Worm (Caenorhabditis elegans) whole organism, L1 larva: Measurements from ENCODE around the gene sshk-1.
A peak's percentile ranks its signal among the peaks of the same experiment; 100 is the strongest.

Source experiments
- C16A3.4 ChIP-seq: fragments of 150-350 bp; optimal IDR thresholded peaks from 2 replicates; lab custom pipeline; 2014; ENCODE audit warnings: missing biosample characterization, missing genetic modification characterization
- alr-1 ChIP-seq: fragments of 200-800 bp; sonication (Bioruptor generic); optimal IDR thresholded peaks from 2 replicates; lab custom pipeline; 2018; ENCODE audit warnings: borderline replicate concordance, mild to moderate bottlenecking, missing genetic modification characterization, missing compliant biosample characterization
- blmp-1 ChIP-seq: fragments of 150-350 bp; optimal IDR thresholded peaks from 2 replicates; lab custom pipeline; 2014; ENCODE audit warnings: missing biosample characterization, missing genetic modification characterization
- ceh-82 ChIP-seq, 3 experiments: fragments of 150-350 bp in 1 of 3; sonication (generic microtip) in 2 of 3; optimal IDR thresholded peaks; 2 replicates each; lab custom pipeline; 2014 to 2017; ENCODE audit warnings: missing biosample characterization in 3 of 3, missing genetic modification characterization in 3 of 3
- ceh-88 ChIP-seq: fragments of 200-800 bp; sonication (Bioruptor generic); IDR thresholded peaks from 2 replicates; pipeline ENCODE4 v1.3.6; 2022; ENCODE audit warnings: missing genetic modification characterization, missing compliant biosample characterization
- ceh-90 ChIP-seq: sonication (generic microtip); optimal IDR thresholded peaks from 2 replicates; lab custom pipeline; 2016; ENCODE audit warnings: missing genetic modification characterization, missing compliant biosample characterization
- efl-1 ChIP-seq, 4 experiments: fragments of 150-350 bp; optimal IDR thresholded peaks in 3 of 4; peaks in 1 of 4; 1 replicate in 1 of 4; 2 replicates in 3 of 4; lab custom pipeline; 2014; ENCODE audit warnings: missing biosample characterization in 2 of 4, missing genetic modification characterization in 2 of 4, missing genetic modification reagents in 2 of 4
- elt-3 ChIP-seq, 6 experiments: fragments of 150-350 bp in 1 of 6; sonication (generic microtip); optimal IDR thresholded peaks; 2 replicates each; lab custom pipeline; 2017 to 2018; ENCODE audit warnings: missing biosample characterization in 6 of 6, missing genetic modification characterization in 6 of 6, inconsistent platforms in 1 of 6
- ets-5 ChIP-seq: fragments of 200-800 bp; sonication (Bioruptor generic); IDR thresholded peaks from 2 replicates; pipeline ENCODE4 v1.3.6; 2022; ENCODE audit warnings: missing genetic modification characterization, missing compliant biosample characterization
- fkh-4 ChIP-seq: sonication (generic microtip); optimal IDR thresholded peaks from 2 replicates; lab custom pipeline; 2016; ENCODE audit warnings: missing compliant biosample characterization, missing genetic modification characterization, borderline replicate concordance
- grh-1 ChIP-seq: fragments of 200-800 bp; sonication (Bioruptor generic); IDR thresholded peaks from 2 replicates; pipeline ENCODE4 v1.3.6; 2022; ENCODE audit warnings: missing genetic modification reagents, missing genetic modification characterization, missing compliant biosample characterization
- jun-1 ChIP-seq: fragments of 150-350 bp; optimal IDR thresholded peaks from 2 replicates; lab custom pipeline; 2014; ENCODE audit warnings: missing biosample characterization, missing genetic modification reagents, missing genetic modification characterization
- lin-14 ChIP-seq: fragments of 200-800 bp; sonication (Bioruptor generic); optimal IDR thresholded peaks from 2 replicates; lab custom pipeline; 2018; ENCODE audit warnings: mild to moderate bottlenecking, missing genetic modification characterization, moderate library complexity, missing compliant biosample characterization
- lin-35 ChIP-seq, 2 experiments: fragments of 150-350 bp; optimal IDR thresholded peaks; 2 replicates each; lab custom pipeline; 2014; ENCODE audit warnings: missing biosample characterization in 2 of 2, missing genetic modification characterization in 2 of 2, missing genetic modification reagents in 2 of 2
- lin-39 ChIP-seq: fragments of 150-350 bp; optimal IDR thresholded peaks from 2 replicates; lab custom pipeline; 2014; ENCODE audit warnings: missing biosample characterization, missing genetic modification reagents, missing genetic modification characterization
- lir-3 ChIP-seq: sonication (generic microtip); optimal IDR thresholded peaks from 2 replicates; lab custom pipeline; 2016; ENCODE audit warnings: mild to moderate bottlenecking, missing genetic modification characterization, moderate library complexity, missing compliant biosample characterization; ENCODE audit not compliant: poor library complexity
- lsy-2 ChIP-seq, 2 experiments: fragments of 150-350 bp; optimal IDR thresholded peaks; 2 replicates each; lab custom pipeline; 2014; ENCODE audit warnings: missing biosample characterization in 2 of 2, missing genetic modification characterization in 2 of 2
- mab-9 ChIP-seq: fragments of 200-800 bp; sonication (Bioruptor generic); IDR thresholded peaks from 2 replicates; pipeline ENCODE4 v1.3.6; 2022; ENCODE audit warnings: missing genetic modification reagents, missing genetic modification characterization, missing compliant biosample characterization
- mdl-1 ChIP-seq, 2 experiments: fragments of 150-350 bp; optimal IDR thresholded peaks; 2 replicates each; lab custom pipeline; 2014 to 2017; ENCODE audit warnings: missing biosample characterization in 2 of 2, missing genetic modification characterization in 2 of 2, inconsistent platforms in 1 of 2
- mef-2 ChIP-seq: fragments of 150-350 bp; optimal IDR thresholded peaks from 2 replicates; lab custom pipeline; 2014; ENCODE audit warnings: missing biosample characterization, missing genetic modification characterization
- mep-1 ChIP-seq: fragments of 150-350 bp; optimal IDR thresholded peaks from 2 replicates; lab custom pipeline; 2014; ENCODE audit warnings: missing biosample characterization, missing genetic modification characterization
- nhr-11 ChIP-seq: fragments of 150-350 bp; optimal IDR thresholded peaks from 2 replicates; lab custom pipeline; 2014; ENCODE audit warnings: missing biosample characterization, missing genetic modification characterization
- nhr-19 ChIP-seq: fragments of 200-800 bp; sonication (Bioruptor generic); conservative IDR thresholded peaks from 2 replicates; pipeline ENCODE4 v1.3.6; 2022; ENCODE audit warnings: missing genetic modification characterization, missing compliant biosample characterization
- nhr-237 ChIP-seq: fragments of 150-350 bp; optimal IDR thresholded peaks from 2 replicates; lab custom pipeline; 2014; ENCODE audit warnings: missing biosample characterization, missing genetic modification characterization
- nhr-28 ChIP-seq: fragments of 150-350 bp; optimal IDR thresholded peaks from 2 replicates; lab custom pipeline; 2014; ENCODE audit warnings: missing biosample characterization, missing genetic modification characterization
- nhr-71 ChIP-seq: sonication (generic microtip); optimal IDR thresholded peaks from 2 replicates; lab custom pipeline; 2016; ENCODE audit warnings: mild to moderate bottlenecking, missing genetic modification characterization, moderate library complexity, missing compliant biosample characterization
- nhr-77 ChIP-seq: fragments of 150-350 bp; optimal IDR thresholded peaks from 2 replicates; lab custom pipeline; 2014; ENCODE audit warnings: missing biosample characterization, missing genetic modification characterization
- nhr-90 ChIP-seq: sonication (generic microtip); optimal IDR thresholded peaks from 2 replicates; lab custom pipeline; 2016; ENCODE audit warnings: mild to moderate bottlenecking, missing genetic modification characterization, missing compliant biosample characterization; ENCODE audit not compliant: poor library complexity
- pax-3 ChIP-seq: fragments of 200-800 bp; sonication (Bioruptor generic); optimal IDR thresholded peaks from 2 replicates; lab custom pipeline; 2018; ENCODE audit warnings: mild to moderate bottlenecking, missing genetic modification characterization, moderate library complexity, missing compliant biosample characterization
- pqm-1 ChIP-seq: sonication (generic microtip); optimal IDR thresholded peaks from 3 replicates; lab custom pipeline; 2017; ENCODE audit warnings: missing biosample characterization, missing genetic modification characterization
- rnt-1 ChIP-seq: sonication (generic microtip); optimal IDR thresholded peaks from 2 replicates; lab custom pipeline; 2016; ENCODE audit warnings: mild to moderate bottlenecking, missing genetic modification characterization, moderate library complexity, missing compliant biosample characterization
- skn-1 ChIP-seq: fragments of 150-350 bp; optimal IDR thresholded peaks from 2 replicates; lab custom pipeline; 2014; ENCODE audit warnings: missing biosample characterization, missing genetic modification characterization
- snpc-4 ChIP-seq: fragments of 150-350 bp; optimal IDR thresholded peaks from 2 replicates; lab custom pipeline; 2014; ENCODE audit warnings: missing biosample characterization, missing genetic modification characterization
- snu-23 ChIP-seq: sonication (generic microtip); optimal IDR thresholded peaks from 2 replicates; lab custom pipeline; 2016; ENCODE audit warnings: missing genetic modification characterization, missing compliant biosample characterization
- sox-4 ChIP-seq: sonication (generic microtip); optimal IDR thresholded peaks from 2 replicates; lab custom pipeline; 2016; ENCODE audit warnings: missing genetic modification characterization, missing compliant biosample characterization
- sptf-1 ChIP-seq: fragments of 150-350 bp; optimal IDR thresholded peaks from 2 replicates; lab custom pipeline; 2014; ENCODE audit warnings: missing biosample characterization, missing genetic modification characterization
- tbx-2 ChIP-seq: sonication (generic microtip); optimal IDR thresholded peaks from 2 replicates; lab custom pipeline; 2016; ENCODE audit warnings: missing genetic modification characterization, missing compliant biosample characterization
- unc-130 ChIP-seq: fragments of 150-350 bp; optimal IDR thresholded peaks from 2 replicates; lab custom pipeline; 2017; ENCODE audit warnings: missing biosample characterization, missing genetic modification characterization, inconsistent platforms
- unc-30 ChIP-seq: sonication (generic microtip); optimal IDR thresholded peaks from 2 replicates; lab custom pipeline; 2017; ENCODE audit warnings: missing biosample characterization, missing genetic modification characterization
- vab-15 ChIP-seq: sonication (generic microtip); optimal IDR thresholded peaks from 2 replicates; lab custom pipeline; 2017; ENCODE audit warnings: missing genotype, mild to moderate bottlenecking, missing genetic modification characterization, missing compliant biosample characterization
- xbp-1 ChIP-seq: sonication (generic microtip); optimal IDR thresholded peaks from 2 replicates; lab custom pipeline; 2016; ENCODE audit warnings: missing genetic modification characterization, missing compliant biosample characterization
- zip-4 ChIP-seq: fragments of 200-800 bp; sonication (Bioruptor generic); optimal IDR thresholded peaks from 2 replicates; lab custom pipeline; 2018; ENCODE audit warnings: mild to moderate bottlenecking, missing genetic modification characterization, moderate library complexity, missing compliant biosample characterization
- ztf-11 ChIP-seq, 2 experiments: sonication (generic microtip); optimal IDR thresholded peaks; 2 replicates each; lab custom pipeline; 2016 to 2017; ENCODE audit warnings: missing genetic modification characterization in 2 of 2, missing biosample characterization in 1 of 2, missing compliant biosample characterization in 1 of 2

sshk-1 gene

ce11 chrV:20847743-20848229, 31.8 kb downstream of the sshk-1 start (continued):
- TF ChIP-seq ceh-82 (tag; optimal IDR thresholded peaks at IDR 0.05; lab: Kevin White, UChicago) = no peak
- no peak for TF ChIP-seq lin-14
- TF ChIP-seq mef-2 (tag; lab: Kevin White, UChicago) = no peak
- TF ChIP-seq ztf-11 (tag; optimal IDR thresholded peaks at IDR 0.05; lab: Kevin White, UChicago) = no peak
- no peak for TF ChIP-seq lin-35 (GFP tag; optimal IDR thresholded peaks at IDR 0.05; lab: Kevin White, UChicago)
- TF ChIP-seq nhr-28 (tag; lab: Kevin White, UChicago) = no peak
- no peak for TF ChIP-seq alr-1 (tag; lab: Kevin White, UChicago)
- TF ChIP-seq skn-1 (tag; lab: Kevin White, UChicago) = no peak
- TF ChIP-seq jun-1 (tag; lab: Kevin White, UChicago) = no peak
- TF ChIP-seq snu-23 (GFP tag; lab: Kevin White, UChicago) = peak; percentile 24
- TF ChIP-seq pax-3 (tag; lab: Kevin White, UChicago) = no peak
- no peak for TF ChIP-seq zip-4 (GFP tag; lab: Kevin White, UChicago)
- TF ChIP-seq C16A3.4 (tag; lab: Kevin White, UChicago) = no peak
- no peak for TF ChIP-seq vab-15 (tag; lab: Kevin White, UChicago)
- TF ChIP-seq nhr-77 (tag; lab: Kevin White, UChicago) = no peak
- TF ChIP-seq mab-9 (GFP tag; lab: Robert Waterston, UW) = no peak
- TF ChIP-seq blmp-1 (tag; lab: Kevin White, UChicago) = no peak
- no peak for TF ChIP-seq nhr-11 (tag; lab: Kevin White, UChicago)
- no peak for TF ChIP-seq efl-1 (optimal IDR thresholded peaks at IDR 0.05; lab: Kevin White, UChicago)
- no peak for TF ChIP-seq efl-1 (GFP tag; optimal IDR thresholded peaks at IDR 0.05 in 1 of 2; lab: Kevin White, UChicago)
- no peak for TF ChIP-seq lsy-2 (tag; optimal IDR thresholded peaks at IDR 0.05; lab: Kevin White, UChicago)
- TF ChIP-seq nhr-90 (tag; lab: Kevin White, UChicago) = no peak
- TF ChIP-seq lir-3 (tag; lab: Kevin White, UChicago) = no peak
- TF ChIP-seq pqm-1 (tag; lab: Kevin White, UChicago) = no peak
- no peak for TF ChIP-seq tbx-2
- peak; percentile 28 for TF ChIP-seq nhr-71
- no peak for TF ChIP-seq sptf-1 (tag; lab: Kevin White, UChicago)
- no peak for TF ChIP-seq ets-5 (GFP tag; lab: Robert Waterston, UW)
- TF ChIP-seq snpc-4 (tag; lab: Kevin White, UChicago) = no peak
- TF ChIP-seq fkh-4 (tag; lab: Kevin White, UChicago) = no peak
- TF ChIP-seq xbp-1 (tag; lab: Kevin White, UChicago) = no peak
- no peak for TF ChIP-seq mdl-1 (tag; optimal IDR thresholded peaks at IDR 0.05; lab: Kevin White, UChicago)
- TF ChIP-seq nhr-237 = no peak
- TF ChIP-seq sox-4 (tag; lab: Kevin White, UChicago) = no peak
- no peak for TF ChIP-seq ceh-88
- no peak for TF ChIP-seq grh-1 (GFP tag; lab: Robert Waterston, UW)
- no peak for TF ChIP-seq unc-30 (tag; lab: Kevin White, UChicago)
- TF ChIP-seq lin-39 (tag; lab: Kevin White, UChicago) = no peak
- TF ChIP-seq nhr-19 (GFP tag; lab: Robert Waterston, UW) = no peak
- no peak for TF ChIP-seq unc-130
- no peak for TF ChIP-seq mep-1 (tag; lab: Kevin White, UChicago)

ce11 chrV:20850580-20850979, 34.6 kb downstream of the sshk-1 start, which contains the start of gene clec-264:
Gene clec-264, minus strand, starts transcription at chrV:20850701.
- TF ChIP-seq mef-2 (tag; lab: Kevin White, UChicago) (no peak), ceh-90 (tag; lab: Kevin White, UChicago) (no peak), elt-3 (tag; optimal IDR thresholded peaks at IDR 0.05; lab: Kevin White, UChicago) (no peak), rnt-1 (tag; lab: Kevin White, UChicago) (peak; percentile 45)
